Worm (Caenorhabditis elegans) whole organism, mixed stage, embryonic: ENCODE data around the gene W06F12.2.

Experiments
- blmp-1 ChIP-seq: fragments of 150-350 bp; optimal IDR thresholded peaks from 2 replicates; lab custom pipeline; 2014; ENCODE audit warnings: missing biosample characterization, missing genetic modification characterization
- ces-1 ChIP-seq: fragments of 150-350 bp; optimal IDR thresholded peaks from 2 replicates; lab custom pipeline; 2014; ENCODE audit warnings: missing biosample characterization, missing genetic modification reagents, missing genetic modification characterization
- elt-1 ChIP-seq: sonication (generic microtip); optimal IDR thresholded peaks from 2 replicates; lab custom pipeline; 2017; ENCODE audit warnings: missing genetic modification characterization, mild to moderate bottlenecking, missing compliant biosample characterization, antibody characterized with exemption, moderate library complexity, borderline replicate concordance; ENCODE audit not compliant: insufficient read depth
- ham-2 ChIP-seq: fragments of 200-800 bp; sonication (Bioruptor generic); optimal IDR thresholded peaks from 2 replicates; lab custom pipeline; 2018; ENCODE audit warnings: mild to moderate bottlenecking, missing genetic modification characterization, missing compliant biosample characterization
- lin-32 ChIP-seq: fragments of 200-800 bp; sonication (Bioruptor generic); optimal IDR thresholded peaks from 2 replicates; lab custom pipeline; 2018; ENCODE audit warnings: mild to moderate bottlenecking, missing genetic modification characterization, missing compliant biosample characterization
- nhr-237 ChIP-seq: fragments of 150-350 bp; optimal IDR thresholded peaks from 2 replicates; lab custom pipeline; 2014; ENCODE audit warnings: missing biosample characterization, missing genetic modification characterization
- nhr-76 ChIP-seq: sonication (generic microtip); optimal IDR thresholded peaks from 2 replicates; lab custom pipeline; 2017; ENCODE audit warnings: missing biosample characterization, missing genetic modification characterization
- tbx-8 ChIP-seq: fragments of 200-800 bp; sonication (Bioruptor generic); optimal IDR thresholded peaks from 2 replicates; lab custom pipeline; 2018; ENCODE audit warnings: mild to moderate bottlenecking, missing genetic modification characterization, moderate library complexity, missing compliant biosample characterization

The W06F12.2 gene

DNA sequence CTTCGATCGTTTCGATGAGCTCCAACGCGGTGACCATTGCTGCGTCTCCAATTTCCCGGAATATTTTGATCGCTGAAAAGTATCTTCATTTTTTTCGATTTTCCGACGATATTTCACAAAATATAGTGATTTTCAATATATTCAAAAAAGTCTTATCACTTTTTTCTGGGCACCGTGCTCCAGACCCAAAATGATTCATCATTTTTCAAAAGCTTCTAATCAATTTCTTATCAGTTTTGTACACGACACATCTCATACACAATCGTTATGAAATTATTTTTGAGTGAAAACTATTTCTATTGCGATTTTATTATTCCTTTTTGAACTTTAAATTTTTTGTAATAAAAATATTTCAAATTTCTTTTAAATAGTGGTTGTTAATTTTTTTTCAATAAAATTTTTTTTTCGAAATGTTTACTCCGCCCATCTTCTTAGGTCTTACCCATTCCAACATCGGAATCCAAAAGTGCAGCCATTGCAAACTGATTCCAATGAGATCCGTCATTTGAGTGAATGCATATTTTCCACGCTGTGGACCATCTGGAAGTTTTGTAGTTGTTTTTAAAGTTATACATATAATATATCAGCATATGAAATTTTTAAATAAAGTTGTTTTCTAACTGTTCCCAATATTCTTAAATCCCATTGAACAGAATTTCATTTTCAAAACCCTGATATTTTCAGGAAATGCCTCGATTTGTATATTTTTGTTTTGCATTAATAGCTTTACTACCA, 52.6 kb downstream of the W06F12.2 start, which contains the start of gene sid-2:
sid-2 (plus strand) TSS at position 685 of the 735 bp plus-strand sequence.
- TF ChIP-seq blmp-1 (tag; lab: Kevin White, UChicago) (no peak), nhr-237 (tag; lab: Kevin White, UChicago) (no peak), lin-32 (GFP tag; lab: Kevin White, UChicago) (no peak), ces-1 (GFP tag; lab: Kevin White, UChicago) (no peak), ham-2 (GFP tag; lab: Kevin White, UChicago) (no peak), tbx-8 (GFP tag; lab: Kevin White, UChicago) (no peak), nhr-76 (tag; lab: Kevin White, UChicago) (no peak), elt-1 (tag; lab: Kevin White, UChicago) (no peak)
